Worm (Caenorhabditis elegans): ENCODE data around the gene ZK470.1.
A peak's percentile ranks its signal among the peaks of the same experiment; 100 is the strongest.

ZK470.1 gene

DNA sequence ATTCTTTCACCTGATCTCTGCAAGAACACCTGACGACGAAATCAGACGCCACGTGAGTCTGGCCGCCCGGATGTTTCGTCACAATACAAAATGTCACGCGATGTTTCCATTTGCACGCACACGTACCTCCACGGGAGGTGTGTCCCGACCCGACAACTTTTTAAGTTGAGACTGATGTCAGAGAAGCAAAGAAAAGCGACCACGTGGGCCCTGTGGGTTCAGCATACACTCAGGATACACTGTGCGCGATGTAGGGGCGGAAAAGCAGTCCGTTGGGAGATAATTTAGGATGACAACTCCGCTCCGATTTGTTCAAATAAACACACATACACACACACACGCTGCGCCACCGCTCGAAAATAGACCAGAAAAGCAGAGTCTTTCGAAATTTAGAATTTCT lies 21.3 kb upstream of the ZK470.1 start (continued):
- peak; percentile 67 for TF ChIP-seq set-16 (GFP tag; IDR thresholded peaks at IDR 0.05)
- no peak for TF ChIP-seq jun-1 (tag; optimal IDR thresholded peaks at IDR 0.05)
- TF ChIP-seq spr-1 (tag; optimal IDR thresholded peaks at IDR 0.05): peak; percentile 26
- TF ChIP-seq ama-1 (optimal IDR thresholded peaks at IDR 0.05): peak; percentile 59
- TF ChIP-seq nhr-48 (tag; optimal IDR thresholded peaks at IDR 0.05): peak; percentile 97
- peak; percentile 92 for TF ChIP-seq lin-1 (GFP tag; IDR thresholded peaks at IDR 0.05)
- 0 out of 2 replicates have a peak, but pooled peaks have one; percentile 5 for TF ChIP-seq dmd-9 (GFP tag; IDR thresholded peaks at IDR 0.05)
- no peak for TF ChIP-seq attf-4 (tag; optimal IDR thresholded peaks at IDR 0.05)
- TF ChIP-seq lin-38 (GFP tag; IDR thresholded peaks at IDR 0.05): no peak
- TF ChIP-seq F10B5.3 (tag; optimal IDR thresholded peaks at IDR 0.05): no peak
- peak; percentile 98 for TF ChIP-seq hlh-11 (tag; optimal IDR thresholded peaks at IDR 0.05)
- TF ChIP-seq ctbp-1 (GFP tag; IDR thresholded peaks at IDR 0.05): peak; percentile 58; the same call in 1 of the 2 replicates
- peak; percentile 88 for TF ChIP-seq dve-1 (tag; optimal IDR thresholded peaks at IDR 0.05; ENCODE audit: insufficient read depth)
- peak; percentile 83 for TF ChIP-seq nhr-11 (tag; optimal IDR thresholded peaks at IDR 0.05)
- TF ChIP-seq nhr-6 (tag; optimal IDR thresholded peaks at IDR 0.05): no peak
- peak; percentile 92 for TF ChIP-seq mdt-29 (GFP tag; IDR thresholded peaks at IDR 0.05)
- TF ChIP-seq T26A8.4 (GFP tag; IDR thresholded peaks at IDR 0.05): peak; percentile 73
- TF ChIP-seq php-3 (GFP tag; IDR thresholded peaks at IDR 0.05): peak; percentile 57; the same call in 1 of the 2 replicates
- no peak for TF ChIP-seq unc-130 (GFP tag; optimal IDR thresholded peaks at IDR 0.05)
- peak; percentile 98 to 100 for TF ChIP-seq hif-1 (tag; optimal IDR thresholded peaks at IDR 0.05)
- peak; percentile 2 for TF ChIP-seq mes-2 (tag; optimal IDR thresholded peaks at IDR 0.05; ENCODE audit: poor library complexity, severe bottlenecking)
- peak; percentile 18 for TF ChIP-seq hmg-1.1 (GFP tag; IDR thresholded peaks at IDR 0.05)
- TF ChIP-seq daf-12 (tag; optimal IDR thresholded peaks at IDR 0.05): no peak
- peak; percentile 88 for TF ChIP-seq lin-13 (GFP tag; optimal IDR thresholded peaks at IDR 0.05)

DNA sequence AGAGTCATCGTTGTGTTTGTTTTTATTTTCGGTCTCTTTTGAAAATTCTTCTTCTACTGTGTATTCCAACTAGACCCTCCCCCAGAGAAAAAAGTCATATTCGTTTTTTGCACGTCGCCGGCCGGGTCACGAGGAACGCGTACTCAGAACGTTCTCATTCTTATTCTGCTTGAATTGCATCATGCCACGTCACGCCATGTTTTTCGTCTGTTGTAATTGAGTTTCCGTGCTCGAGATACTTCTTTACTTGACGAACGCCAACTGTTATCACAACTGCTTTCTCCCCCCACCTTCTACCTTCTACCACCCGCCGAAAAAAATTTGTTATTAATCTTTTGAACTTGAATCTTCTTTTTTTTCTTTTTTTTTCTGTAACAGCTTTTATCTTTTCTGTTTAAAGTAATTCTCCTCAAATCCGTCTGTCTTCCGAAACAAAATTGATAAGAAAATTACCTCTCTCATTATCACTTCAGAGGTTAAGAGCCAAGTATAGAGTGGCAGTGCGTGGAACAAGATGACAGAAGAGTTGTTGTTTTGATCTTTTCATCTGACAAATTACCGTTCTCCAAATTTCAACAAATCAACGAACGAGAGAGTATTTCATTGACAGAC lies 20.7 kb upstream of the ZK470.1 start:
- TF ChIP-seq ceh-28 (tag; optimal IDR thresholded peaks at IDR 0.05) (no peak), nhr-102 (tag; optimal IDR thresholded peaks at IDR 0.05) (no peak), ceh-32 (tag; optimal IDR thresholded peaks at IDR 0.05; ENCODE audit: poor library complexity) (no peak), egl-43 (GFP tag; IDR thresholded peaks at IDR 0.05) (0 out of 2 replicates have a peak, but pooled peaks have one; percentile 51), tag-97 (GFP tag; IDR thresholded peaks at IDR 0.05) (no peak), arid-1 (GFP tag; conservative IDR thresholded peaks at IDR 0.05) (no peak), F49E8.2 (tag; optimal IDR thresholded peaks at IDR 0.05; ENCODE audit: borderline replicate concordance) (no peak), nhr-48 (tag; optimal IDR thresholded peaks at IDR 0.05) (no peak), fos-1 (tag; optimal IDR thresholded peaks at IDR 0.05) (no peak), tra-1 (GFP tag; IDR thresholded peaks at IDR 0.05) (peak; percentile 59; the same call in 1 of the 2 replicates), dmd-8 (GFP tag; IDR thresholded peaks at IDR 0.05) (no peak), dve-1 (tag; optimal IDR thresholded peaks at IDR 0.05; ENCODE audit: insufficient read depth) (peak; percentile 50), Y5F2A.4 (GFP tag; optimal IDR thresholded peaks at IDR 0.05) (no peak), mep-1 (tag; optimal IDR thresholded peaks at IDR 0.05) (peak; percentile 43), spr-1 (tag; optimal IDR thresholded peaks at IDR 0.05) (no peak), nhr-25 (tag; optimal IDR thresholded peaks at IDR 0.05; ENCODE audit: borderline replicate concordance, insufficient read depth) (no peak), mdt-29 (GFP tag; IDR thresholded peaks at IDR 0.05) (peak; percentile 84), ama-1 (optimal IDR thresholded peaks at IDR 0.05) (no peak), pha-4 (GFP tag; IDR thresholded peaks at IDR 0.05) (no peak), pha-4 (tag; optimal IDR thresholded peaks at IDR 0.05) (no peak), lim-7 (GFP tag; IDR thresholded peaks at IDR 0.05) (no peak), lir-3 (tag; optimal IDR thresholded peaks at IDR 0.05) (no peak), dmd-6 (GFP tag; IDR thresholded peaks at IDR 0.05) (peak; percentile 51), lin-1 (GFP tag; IDR thresholded peaks at IDR 0.05) (0 out of 2 replicates have a peak, but pooled peaks have one; percentile 13), dpl-1 (GFP tag; optimal IDR thresholded peaks at IDR 0.05) (no peak), php-3 (GFP tag; IDR thresholded peaks at IDR 0.05) (no peak), daf-8 (GFP tag; IDR thresholded peaks at IDR 0.05) (no peak), zag-1 (tag; optimal IDR thresholded peaks at IDR 0.05) (no peak), lsy-2 (tag; optimal IDR thresholded peaks at IDR 0.05) (peak in 1 of 2 experiments; percentile 79), zip-11 (GFP tag; IDR thresholded peaks at IDR 0.05) (no peak), ceh-82 (tag; optimal IDR thresholded peaks at IDR 0.05) (no peak), nhr-28 (tag; optimal IDR thresholded peaks at IDR 0.05) (peak; percentile 8)
